Fruit fly (Drosophila melanogaster): ENCODE results near the gene Pss.
A peak's percentile ranks its signal among the peaks of the same experiment; 100 is the strongest.

Pss gene

dm6 chr3L:20540182-20540974 is 14.4 kb upstream of the Pss start, which contains the start of gene Rcd2:
Gene Rcd2, minus strand, starts transcription at chr3L:20540417.
- peak; percentile 68 for TF ChIP-seq CG15710 (tag; optimal IDR thresholded peaks at IDR 0.05)
- no peak for TF ChIP-seq CG10348 (GFP tag; IDR thresholded peaks at IDR 0.05)
- TF ChIP-seq D1 (tag; optimal IDR thresholded peaks at IDR 0.05): peak; percentile 83
- TF ChIP-seq CG17806 (tag; optimal IDR thresholded peaks at IDR 0.05): peak; percentile 72
- peak; percentile 69 for TF ChIP-seq CG4496 (GFP tag; IDR thresholded peaks at IDR 0.05)
- peak; percentile 56 for TF ChIP-seq CG34367 (tag; optimal IDR thresholded peaks at IDR 0.05)
- peak; percentile 87 for TF ChIP-seq CG32121 (GFP tag; IDR thresholded peaks at IDR 0.05)
- TF ChIP-seq fd96Ca (GFP tag; IDR thresholded peaks at IDR 0.05): peak; percentile 32; the same call in 1 of the 3 replicates
- TF ChIP-seq CG13204 (GFP tag; optimal IDR thresholded peaks at IDR 0.05): no peak
- peak; percentile 47 for TF ChIP-seq rn (GFP tag; IDR thresholded peaks at IDR 0.05)
- TF ChIP-seq Ets98B (GFP tag; IDR thresholded peaks at IDR 0.05): peak; percentile 74; the same call in 1 of the 2 replicates
- peak; percentile 82 for TF ChIP-seq Pif1A (GFP tag; optimal IDR thresholded peaks at IDR 0.05)
- peak; percentile 73 for TF ChIP-seq CG9948 (tag; optimal IDR thresholded peaks at IDR 0.05)
- TF ChIP-seq CG8159 (tag; optimal IDR thresholded peaks at IDR 0.05): peak; percentile 83
- peak; percentile 63 for TF ChIP-seq EcR (GFP tag; optimal IDR thresholded peaks at IDR 0.05)
- TF ChIP-seq CG8301 (tag; optimal IDR thresholded peaks at IDR 0.05): peak; percentile 82
- peak; percentile 52 for TF ChIP-seq gl (tag; optimal IDR thresholded peaks at IDR 0.05)
- peak; percentile 82 for TF ChIP-seq Pif1B (GFP tag; optimal IDR thresholded peaks at IDR 0.05)
- peak; percentile 73 for TF ChIP-seq Snoo (tag; optimal IDR thresholded peaks at IDR 0.05)
- TF ChIP-seq CG14655 (GFP tag; optimal IDR thresholded peaks at IDR 0.05): peak; percentile 76
- 0 out of 2 replicates have a peak, but pooled peaks have one; percentile 37 for TF ChIP-seq CG12605 (GFP tag; IDR thresholded peaks at IDR 0.05)

- TF ChIP-seq Ets98B (GFP tag; IDR thresholded peaks at IDR 0.05): no peak
- TF ChIP-seq CG9948 (tag; optimal IDR thresholded peaks at IDR 0.05): no peak
- TF ChIP-seq CG8301 (tag; optimal IDR thresholded peaks at IDR 0.05): no peak
- no peak for TF ChIP-seq CG12605 (GFP tag; IDR thresholded peaks at IDR 0.05)
- no peak for TF ChIP-seq EcR (GFP tag; optimal IDR thresholded peaks at IDR 0.05)
- no peak for TF ChIP-seq Pif1A (GFP tag; optimal IDR thresholded peaks at IDR 0.05)
- no peak for TF ChIP-seq CG14655 (GFP tag; optimal IDR thresholded peaks at IDR 0.05)
- no peak for TF ChIP-seq fd96Ca (GFP tag; IDR thresholded peaks at IDR 0.05)
- no peak for TF ChIP-seq CG15710 (tag; optimal IDR thresholded peaks at IDR 0.05)
- TF ChIP-seq CG32121 (GFP tag; IDR thresholded peaks at IDR 0.05): no peak
- no peak for TF ChIP-seq CG8159 (tag; optimal IDR thresholded peaks at IDR 0.05)
- no peak for TF ChIP-seq CG34367 (tag; optimal IDR thresholded peaks at IDR 0.05)
- no peak for TF ChIP-seq Snoo (tag; optimal IDR thresholded peaks at IDR 0.05)
- no peak for TF ChIP-seq CG10348 (GFP tag; IDR thresholded peaks at IDR 0.05)
Measured at dm6 chr3L:20539116-20539990, 13.4 kb upstream of the Pss start.

- 0 out of 2 replicates have a peak, but pooled peaks have one; percentile 18 for TF ChIP-seq CG32121 (GFP tag; IDR thresholded peaks at IDR 0.05)
- no peak for TF ChIP-seq rn (GFP tag; IDR thresholded peaks at IDR 0.05)
Measured at dm6 chr3L:20538458-20538857, 12.5 kb upstream of the Pss start.

- TF ChIP-seq CG4496 (GFP tag; IDR thresholded peaks at IDR 0.05): no peak
- no peak for TF ChIP-seq CG15710 (tag; optimal IDR thresholded peaks at IDR 0.05)
- TF ChIP-seq CG14655 (GFP tag; optimal IDR thresholded peaks at IDR 0.05): peak; percentile 3
- no peak for TF ChIP-seq Pif1A (GFP tag; optimal IDR thresholded peaks at IDR 0.05)
- no peak for TF ChIP-seq CG8159 (tag; optimal IDR thresholded peaks at IDR 0.05)
- TF ChIP-seq Pif1B (GFP tag; optimal IDR thresholded peaks at IDR 0.05): no peak
- TF ChIP-seq EcR (GFP tag; optimal IDR thresholded peaks at IDR 0.05): no peak
Measured at dm6 chr3L:20537655-20538300, 11.8 kb upstream of the Pss start.

dm6 chr3L:20536919-20537318 is 10.9 kb upstream of the Pss start:
- no peak for TF ChIP-seq rn (GFP tag; IDR thresholded peaks at IDR 0.05)

dm6 chr3L:20533409-20533808 is 7.4 kb upstream of the Pss start, which contains the start of gene CG13250:
Gene CG13250, plus strand, starts transcription at chr3L:20533709.
- TF ChIP-seq fd96Ca (GFP tag; IDR thresholded peaks at IDR 0.05) (no peak), CG13204 (GFP tag; optimal IDR thresholded peaks at IDR 0.05) (no peak), Ets98B (GFP tag; IDR thresholded peaks at IDR 0.05) (no peak), rn (GFP tag; IDR thresholded peaks at IDR 0.05) (no peak), CG15710 (tag; optimal IDR thresholded peaks at IDR 0.05) (no peak), CG34367 (tag; optimal IDR thresholded peaks at IDR 0.05) (no peak), Snoo (tag; optimal IDR thresholded peaks at IDR 0.05) (no peak), EcR (GFP tag; optimal IDR thresholded peaks at IDR 0.05) (no peak)
